Fruit fly (Drosophila melanogaster): Measurements from ENCODE around the gene inaF-C.

inaF-C gene

DNA sequence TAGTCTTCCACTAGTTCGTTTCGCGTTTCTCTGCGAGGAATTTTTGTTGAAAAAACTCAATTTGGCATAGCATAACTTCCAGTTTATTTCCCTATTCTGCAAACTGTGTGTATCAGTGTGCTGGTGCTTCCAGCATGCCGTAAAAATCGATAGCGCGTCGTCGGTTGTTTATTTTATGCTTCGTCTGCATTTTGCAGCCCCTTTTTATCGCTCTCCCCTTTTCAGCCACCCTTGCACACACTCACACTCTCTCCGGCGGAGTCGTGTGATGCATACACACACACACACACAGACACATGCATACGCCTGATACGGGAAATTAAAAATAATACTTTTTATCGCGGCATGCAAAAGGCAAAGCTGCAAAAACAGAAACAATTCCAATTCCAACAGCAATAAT lies 52.1 kb downstream of the inaF-C start (continued):
- TF ChIP-seq salr (GFP tag; optimal IDR thresholded peaks at IDR 0.05) (no peak), Sox15 (GFP tag; optimal IDR thresholded peaks at IDR 0.05) (no peak), Ets21C (GFP tag; optimal IDR thresholded peaks at IDR 0.05) (no peak), CG10669 (GFP tag; optimal IDR thresholded peaks at IDR 0.05) (no peak), topi (GFP tag; optimal IDR thresholded peaks at IDR 0.05) (no peak), spab (GFP tag; optimal IDR thresholded peaks at IDR 0.05) (no peak), CG6808 (GFP tag; optimal IDR thresholded peaks at IDR 0.05) (peak; percentile 8), vri (GFP tag; optimal IDR thresholded peaks at IDR 0.05) (peak; percentile 30), ss (GFP tag; optimal IDR thresholded peaks at IDR 0.05) (peak in 1 of 2 experiments; percentile 40), pdm3 (GFP tag; optimal IDR thresholded peaks at IDR 0.05) (no peak), CG6854 (GFP tag; optimal IDR thresholded peaks at IDR 0.05) (no peak), Gug (GFP tag; IDR thresholded peaks at IDR 0.05) (no peak), CG6792 (GFP tag; optimal IDR thresholded peaks at IDR 0.05) (no peak), CG7368 (GFP tag; optimal IDR thresholded peaks at IDR 0.05) (no peak), CG16779 (tag; optimal IDR thresholded peaks at IDR 0.05) (no peak), CG11294 (GFP tag; IDR thresholded peaks at IDR 0.05) (no peak), Eip93F (GFP tag; optimal IDR thresholded peaks at IDR 0.05) (no peak), lz (GFP tag; optimal IDR thresholded peaks at IDR 0.05) (no peak), CG3032 (tag; optimal IDR thresholded peaks at IDR 0.05) (no peak), cyc (GFP tag; optimal IDR thresholded peaks at IDR 0.05) (no peak), CG6163 (GFP tag; IDR thresholded peaks at IDR 0.05) (0 out of 3 replicates have a peak, but pooled peaks have one; percentile 31), esn (GFP tag; optimal IDR thresholded peaks at IDR 0.05) (peak; percentile 1), Hr39 (GFP tag; optimal IDR thresholded peaks at IDR 0.05) (no peak), Blimp-1 (GFP tag; optimal IDR thresholded peaks at IDR 0.05) (no peak), CG4318 (GFP tag; optimal IDR thresholded peaks at IDR 0.05) (no peak), Eip78C (GFP tag) (no peak), CG8319 (GFP tag; optimal IDR thresholded peaks at IDR 0.05) (no peak)

DNA sequence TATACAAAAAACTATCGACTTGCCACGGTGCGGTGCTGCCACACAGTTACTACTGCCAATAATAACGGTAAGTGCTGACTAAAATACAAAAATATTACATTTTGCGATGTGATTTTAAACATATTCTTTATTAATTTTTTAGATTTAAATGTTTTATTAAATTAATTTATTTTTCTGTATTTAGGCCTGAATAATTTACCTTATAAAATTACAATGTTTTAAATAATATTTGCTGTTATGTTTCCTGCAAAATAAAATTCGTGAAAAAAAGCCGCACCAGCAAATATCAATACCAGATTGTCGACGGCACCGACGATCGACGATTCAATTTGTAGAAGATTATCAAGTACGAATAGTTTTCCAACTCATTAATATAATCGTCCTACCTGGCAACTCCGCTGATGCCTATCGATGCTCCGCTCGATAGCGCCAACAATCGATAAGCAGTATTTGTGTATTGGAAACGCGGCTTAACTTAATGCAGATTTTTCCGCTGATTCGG lies 53.0 kb downstream of the inaF-C start, which contains the start of the genes Vlet and bif:
TSS of gene Vlet (minus strand) at position 51 of the 502 bp plus-strand sequence.
TSS of gene bif (plus strand) at position 432 of the 502 bp plus-strand sequence.
- TF ChIP-seq pdm3 (GFP tag; optimal IDR thresholded peaks at IDR 0.05) (no peak), CG8119 (GFP tag; IDR thresholded peaks at IDR 0.05) (peak; percentile 48; the same call in 1 of the 3 replicates), CG3919 (GFP tag; optimal IDR thresholded peaks at IDR 0.05) (peak; percentile 61), Ets96B (tag; optimal IDR thresholded peaks at IDR 0.05) (peak; percentile 31), lz (GFP tag; optimal IDR thresholded peaks at IDR 0.05) (peak; percentile 48), Smox (GFP tag; optimal IDR thresholded peaks at IDR 0.05) (no peak), CG10669 (GFP tag; optimal IDR thresholded peaks at IDR 0.05) (peak; percentile 51), CG9139 (GFP tag; optimal IDR thresholded peaks at IDR 0.05) (no peak), CG11762 (GFP tag; optimal IDR thresholded peaks at IDR 0.05; ENCODE audit: insufficient read depth) (peak; percentile 49), acj6 (GFP tag; optimal IDR thresholded peaks at IDR 0.05) (peak; percentile 63), spab (GFP tag; optimal IDR thresholded peaks at IDR 0.05) (peak; percentile 10), CG10631 (GFP tag; optimal IDR thresholded peaks at IDR 0.05) (peak; percentile 70), fd85E (GFP tag; optimal IDR thresholded peaks at IDR 0.05) (no peak), CG11294 (GFP tag; IDR thresholded peaks at IDR 0.05) (no peak), CG31627 (GFP tag; optimal IDR thresholded peaks at IDR 0.05) (peak; percentile 60), CG8632 (GFP tag; optimal IDR thresholded peaks at IDR 0.05) (peak; percentile 38), fkh (GFP tag; optimal IDR thresholded peaks at IDR 0.05) (peak; percentile 45), dac (GFP tag; optimal IDR thresholded peaks at IDR 0.05) (peak; percentile 37), Sox15 (GFP tag; optimal IDR thresholded peaks at IDR 0.05) (peak; percentile 55), Met (GFP tag; optimal IDR thresholded peaks at IDR 0.05) (no peak), CG4318 (GFP tag; optimal IDR thresholded peaks at IDR 0.05) (peak; percentile 48), Ets21C (GFP tag; optimal IDR thresholded peaks at IDR 0.05) (peak; percentile 38), CG16779 (tag; optimal IDR thresholded peaks at IDR 0.05) (no peak), salr (GFP tag; optimal IDR thresholded peaks at IDR 0.05) (peak in 1 of 2 experiments; percentile 16), ss (GFP tag; optimal IDR thresholded peaks at IDR 0.05) (peak in 1 of 2 experiments; percentile 39), CG7368 (GFP tag; optimal IDR thresholded peaks at IDR 0.05) (peak; percentile 48), achi (GFP tag; optimal IDR thresholded peaks at IDR 0.05) (peak; percentile 67), fd59A (GFP tag; optimal IDR thresholded peaks at IDR 0.05) (peak; percentile 34), CG6808 (GFP tag; optimal IDR thresholded peaks at IDR 0.05) (peak; percentile 65), Eip78C (GFP tag) (peak; percentile 46), esn (GFP tag; optimal IDR thresholded peaks at IDR 0.05) (peak; percentile 45), Blimp-1 (GFP tag; optimal IDR thresholded peaks at IDR 0.05) (peak; percentile 12), cyc (GFP tag; optimal IDR thresholded peaks at IDR 0.05) (peak; percentile 38), CG6854 (GFP tag; optimal IDR thresholded peaks at IDR 0.05) (no peak), CG6792 (GFP tag; optimal IDR thresholded peaks at IDR 0.05) (peak; percentile 47), CG6163 (GFP tag; IDR thresholded peaks at IDR 0.05) (0 out of 3 replicates have a peak, but pooled peaks have one; percentile 46), Hr4 (GFP tag; optimal IDR thresholded peaks at IDR 0.05) (no peak), CG8319 (GFP tag; optimal IDR thresholded peaks at IDR 0.05) (peak; percentile 48), Gug (GFP tag; IDR thresholded peaks at IDR 0.05) (peak; percentile 52; the same call in 1 of the 2 replicates), CG3032 (tag; optimal IDR thresholded peaks at IDR 0.05) (peak; percentile 54), Eip93F (GFP tag; optimal IDR thresholded peaks at IDR 0.05) (no peak), svp (GFP tag) (peak; percentile 81)

All from whole organism, prepupa.